Worm (Caenorhabditis elegans) whole organism, mixed stage, embryonic: ENCODE data around the gene C46C2.3.
A peak's percentile ranks its signal among the peaks of the same experiment; 100 is the strongest.

Experiments used
- cnd-1 ChIP-seq: fragments of 200-800 bp; sonication (Bioruptor generic); optimal IDR thresholded peaks from 2 replicates; lab custom pipeline; 2018; ENCODE audit warnings: mild to moderate bottlenecking, missing genetic modification characterization, missing compliant biosample characterization
- elt-3 ChIP-seq: fragments of 150-350 bp; optimal IDR thresholded peaks from 2 replicates; lab custom pipeline; 2014; ENCODE audit warnings: missing biosample characterization, missing genetic modification characterization
- lsy-2 ChIP-seq: fragments of 150-350 bp; optimal IDR thresholded peaks from 2 replicates; lab custom pipeline; 2014; ENCODE audit warnings: missing biosample characterization, missing genetic modification characterization
- nhr-76 ChIP-seq: sonication (generic microtip); optimal IDR thresholded peaks from 2 replicates; lab custom pipeline; 2017; ENCODE audit warnings: missing biosample characterization, missing genetic modification characterization
- pha-4 ChIP-seq: fragments of 150-350 bp; optimal IDR thresholded peaks from 2 replicates; lab custom pipeline; 2018; ENCODE audit warnings: missing biosample characterization, missing genetic modification reagents, missing genetic modification characterization
- snpc-4 ChIP-seq: fragments of 150-350 bp; optimal IDR thresholded peaks from 2 replicates; lab custom pipeline; 2014; ENCODE audit warnings: missing biosample characterization, missing genetic modification characterization
- unc-62 ChIP-seq: fragments of 150-350 bp; optimal IDR thresholded peaks from 2 replicates; lab custom pipeline; 2014; ENCODE audit warnings: missing biosample characterization, missing genetic modification reagents, missing genetic modification characterization
- ztf-11 ChIP-seq: fragments of 150-350 bp; optimal IDR thresholded peaks from 2 replicates; lab custom pipeline; 2014; ENCODE audit warnings: missing biosample characterization, missing genetic modification characterization

DNA sequence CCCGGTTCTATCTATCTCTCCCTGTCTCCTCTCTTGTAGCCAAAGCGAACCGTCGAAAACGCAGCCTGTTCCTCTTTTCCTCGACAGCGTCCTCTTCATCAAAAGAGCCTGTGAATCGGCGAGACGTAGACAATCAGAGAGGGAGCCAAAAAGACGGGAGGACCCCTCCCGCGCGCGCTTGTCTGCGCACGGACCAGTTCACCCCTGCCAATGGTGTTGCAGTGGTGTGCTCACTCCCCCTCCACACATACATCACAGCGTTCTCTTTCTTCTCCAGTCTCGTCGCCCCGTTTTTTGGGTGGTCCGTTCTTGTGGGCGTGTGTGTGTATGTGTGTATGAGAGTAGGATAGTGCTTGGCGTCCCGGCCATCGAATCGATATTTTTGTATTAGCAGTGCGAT lies 44.0 kb downstream of the C46C2.3 start:
- no peak for TF ChIP-seq snpc-4 (tag; lab: Kevin White, UChicago)
- no peak for TF ChIP-seq pha-4 (tag; lab: Kevin White, UChicago)
- no peak for TF ChIP-seq elt-3
- peak; percentile 68 for TF ChIP-seq ztf-11
- TF ChIP-seq cnd-1 (tag; lab: Kevin White, UChicago): peak; percentile 32
- peak; percentile 46 for TF ChIP-seq unc-62
- TF ChIP-seq lsy-2 (tag; lab: Kevin White, UChicago): no peak
- no peak for TF ChIP-seq nhr-76
